Fruit fly (Drosophila melanogaster) whole organism, embryonic: ENCODE data around the gene Tnpo-SR.

ENCODE experiments used
- Adf1 ChIP-seq: fragments of 200-800 bp; sonication (Bioruptor generic); IDR thresholded peaks from 2 replicates; pipeline ENCODE4 v1.3.6; 2022; ENCODE audit warnings: missing biosample characterization, missing genetic modification characterization
- Blimp-1 ChIP-seq: fragments of 200-800 bp; sonication (Bioruptor generic); optimal IDR thresholded peaks from 3 replicates; lab custom pipeline; 2018; ENCODE audit warnings: missing biosample characterization, missing genetic modification characterization, mild to moderate bottlenecking, moderate library complexity, missing genetic modification reagents
- CG10366 ChIP-seq: fragments of 200-800 bp; sonication (Bioruptor generic); IDR thresholded peaks from 2 replicates; pipeline ENCODE4 v1.3.6; 2022; ENCODE audit warnings: missing biosample characterization, missing genetic modification characterization
- CG11695 ChIP-seq: fragments of 200-800 bp; sonication (Bioruptor generic); IDR thresholded peaks from 3 replicates; pipeline ENCODE4 v1.3.6; 2022; ENCODE audit warnings: missing biosample characterization, missing genetic modification characterization
- CG13624 ChIP-seq: fragments of 200-800 bp; sonication (Bioruptor generic); optimal IDR thresholded peaks from 2 replicates; lab custom pipeline; 2016; ENCODE audit warnings: missing biosample characterization, missing genetic modification characterization
- CG14441 ChIP-seq: fragments of 200-800 bp; sonication (Bioruptor generic); IDR thresholded peaks from 2 replicates; pipeline ENCODE4 v1.3.6; 2022; ENCODE audit warnings: missing biosample characterization, missing genetic modification characterization
- CG17359 ChIP-seq: fragments of 200-800 bp; sonication (Bioruptor generic); optimal IDR thresholded peaks from 3 replicates; lab custom pipeline; 2018; ENCODE audit warnings: missing biosample characterization, mild to moderate bottlenecking, missing genetic modification characterization, moderate library complexity
- CG31365 ChIP-seq: fragments of 200-800 bp; sonication (Bioruptor generic); optimal IDR thresholded peaks from 2 replicates; lab custom pipeline; 2018; ENCODE audit warnings: missing biosample characterization, mild to moderate bottlenecking, missing genetic modification characterization
- CG32772 ChIP-seq: fragments of 200-800 bp; sonication (Bioruptor generic); IDR thresholded peaks from 2 replicates; pipeline ENCODE4 v1.3.6; 2022; ENCODE audit warnings: missing biosample characterization, missing genetic modification characterization
- CG4730 ChIP-seq: fragments of 200-800 bp; sonication (Bioruptor generic); IDR thresholded peaks from 2 replicates; pipeline ENCODE4 v1.3.6; 2022; ENCODE audit warnings: missing biosample characterization, missing genetic modification characterization
- CG6689 ChIP-seq: fragments of 200-800 bp; sonication (Bioruptor generic); IDR thresholded peaks from 2 replicates; pipeline ENCODE4 v1.3.6; 2022; ENCODE audit warnings: missing biosample characterization, missing genetic modification characterization
- CG8359 ChIP-seq: fragments of 200-800 bp; sonication (Bioruptor generic); optimal IDR thresholded peaks from 2 replicates; lab custom pipeline; 2017; ENCODE audit warnings: missing biosample characterization, mild to moderate bottlenecking, missing genetic modification characterization, borderline replicate concordance
- CoRest ChIP-seq: fragments of 200-800 bp; sonication (Bioruptor generic); optimal IDR thresholded peaks from 3 replicates; lab custom pipeline; 2018; ENCODE audit warnings: missing biosample characterization, mild to moderate bottlenecking, missing genetic modification characterization, moderate library complexity
- D ChIP-seq, 2 experiments: fragments of 200-800 bp in 1 of 2; fragments of >200 bp in 1 of 2; sonication (Bioruptor generic) in 1 of 2; optimal IDR thresholded peaks; 2 replicates in 1 of 2; 3 replicates in 1 of 2; lab custom pipeline; 2017; ENCODE audit warnings: mild to moderate bottlenecking in 1 of 2, missing biosample characterization in 1 of 2, missing genetic modification characterization in 1 of 2, missing genetic modification reagents in 1 of 2
- Fer3 ChIP-seq: fragments of 200-800 bp; sonication (Bioruptor generic); optimal IDR thresholded peaks from 2 replicates; lab custom pipeline; 2018; ENCODE audit warnings: missing biosample characterization, mild to moderate bottlenecking, missing genetic modification characterization, moderate library complexity
- Gsc ChIP-seq: fragments of 200-800 bp; sonication (Bioruptor generic); IDR thresholded peaks from 2 replicates; pipeline ENCODE4 v1.3.6; 2022; ENCODE audit warnings: missing biosample characterization, missing genetic modification characterization
- Lim3 ChIP-seq: fragments of 200-800 bp; sonication (Bioruptor generic); IDR thresholded peaks from 2 replicates; pipeline ENCODE4 v1.3.6; 2022; ENCODE audit warnings: missing biosample characterization, missing genetic modification characterization
- Mrtf ChIP-seq: fragments of 200-800 bp; sonication (Bioruptor generic); IDR thresholded peaks from 3 replicates; pipeline ENCODE4 v1.3.6; 2022; ENCODE audit warnings: missing biosample characterization, missing genetic modification characterization
- NC2β ChIP-seq: fragments of 200-800 bp; sonication (Bioruptor generic); optimal IDR thresholded peaks from 2 replicates; lab custom pipeline; 2016; ENCODE audit warnings: missing biosample characterization, missing genetic modification characterization
- Oli ChIP-seq: fragments of 200-800 bp; sonication (Bioruptor generic); optimal IDR thresholded peaks from 2 replicates; lab custom pipeline; 2018; ENCODE audit warnings: missing biosample characterization, mild to moderate bottlenecking, missing genetic modification characterization, moderate library complexity
- Ptx1 ChIP-seq: fragments of 200-800 bp; sonication (Bioruptor generic); IDR thresholded peaks from 2 replicates; pipeline ENCODE4 v1.3.6; 2022; ENCODE audit warnings: missing biosample characterization, missing genetic modification characterization
- Rx ChIP-seq: fragments of 200-800 bp; sonication (Bioruptor generic); IDR thresholded peaks from 2 replicates; pipeline ENCODE4 v1.3.6; 2022; ENCODE audit warnings: missing biosample characterization, missing genetic modification characterization
- Xbp1 ChIP-seq: fragments of 200-800 bp; sonication (Bioruptor generic); optimal IDR thresholded peaks from 3 replicates; lab custom pipeline; 2016; ENCODE audit warnings: missing biosample characterization, mild to moderate bottlenecking, missing genetic modification characterization
- bsh ChIP-seq, 2 experiments: fragments of 200-800 bp; sonication (Bioruptor generic); optimal IDR thresholded peaks; 2 replicates each; lab custom pipeline; 2017 to 2018; ENCODE audit warnings: mild to moderate bottlenecking in 2 of 2, missing biosample characterization in 2 of 2, missing genetic modification characterization in 2 of 2, moderate library complexity in 1 of 2
- chinmo ChIP-seq: fragments of 200-800 bp; sonication (Bioruptor generic); IDR thresholded peaks from 4 replicates; pipeline ENCODE4 v1.3.6; 2022; ENCODE audit warnings: missing biosample characterization, missing genetic modification characterization; ENCODE audit not compliant: partially characterized antibody
- crol ChIP-seq: fragments of 200-800 bp; sonication (Bioruptor generic); IDR thresholded peaks from 2 replicates; pipeline ENCODE4 v1.3.6; 2022; ENCODE audit warnings: missing biosample characterization, missing genetic modification characterization
- dpn ChIP-seq, 2 experiments: fragments of 200-800 bp; sonication (Bioruptor generic); optimal IDR thresholded peaks; 3 replicates each; lab custom pipeline; 2016; ENCODE audit warnings: missing biosample characterization in 2 of 2, missing genetic modification characterization in 2 of 2
- eyg ChIP-seq: fragments of 200-800 bp; sonication (Bioruptor generic); optimal IDR thresholded peaks from 3 replicates; lab custom pipeline; 2016; ENCODE audit warnings: missing biosample characterization, missing genetic modification characterization
- gcm ChIP-seq: fragments of 200-800 bp; sonication (Bioruptor generic); optimal IDR thresholded peaks from 2 replicates; lab custom pipeline; 2019; ENCODE audit warnings: missing biosample characterization, mild to moderate bottlenecking, missing genetic modification characterization, moderate library complexity
- gfzf ChIP-seq: fragments of 200-800 bp; sonication (Bioruptor generic); optimal IDR thresholded peaks from 2 replicates; lab custom pipeline; 2016; ENCODE audit warnings: missing biosample characterization, mild to moderate bottlenecking, missing genetic modification characterization, moderate library complexity
- grau ChIP-seq: fragments of 200-800 bp; optimal IDR thresholded peaks from 3 replicates; lab custom pipeline; 2019; ENCODE audit warnings: missing biosample characterization, mild to moderate bottlenecking, missing genetic modification characterization, moderate library complexity
- gro ChIP-seq: fragments of 200-800 bp; sonication (Bioruptor generic); optimal IDR thresholded peaks from 2 replicates; lab custom pipeline; 2016; ENCODE audit warnings: missing biosample characterization, missing genetic modification characterization
- gsb-n ChIP-seq: fragments of 200-800 bp; sonication (Bioruptor generic); optimal IDR thresholded peaks from 3 replicates; lab custom pipeline; 2018; ENCODE audit warnings: missing biosample characterization, mild to moderate bottlenecking, missing genetic modification characterization
- ham ChIP-seq: fragments of 200-800 bp; sonication (Bioruptor generic); IDR thresholded peaks from 2 replicates; pipeline ENCODE4 v1.3.6; 2022; ENCODE audit warnings: missing biosample characterization, missing genetic modification characterization
- hkb ChIP-seq, 2 experiments: fragments of 200-800 bp in 1 of 2; fragments of >200 bp in 1 of 2; sonication (Bioruptor generic) in 1 of 2; IDR thresholded peaks in 1 of 2; optimal IDR thresholded peaks in 1 of 2; 2 replicates each; pipeline versions ENCODE4 v1.3.6 to Lab custom; 2017 to 2022; ENCODE audit warnings: missing biosample characterization in 1 of 2, missing genetic modification characterization in 1 of 2
- lab ChIP-seq: fragments of 200-800 bp; sonication (Bioruptor generic); optimal IDR thresholded peaks from 3 replicates; lab custom pipeline; 2017; ENCODE audit warnings: missing biosample characterization, missing genetic modification characterization, mild to moderate bottlenecking, moderate library complexity, missing genetic modification reagents
- lilli ChIP-seq: fragments of 200-800 bp; sonication (Bioruptor generic); optimal IDR thresholded peaks from 3 replicates; lab custom pipeline; 2016; ENCODE audit warnings: missing biosample characterization, missing genetic modification characterization
- pum ChIP-seq: fragments of 200-800 bp; sonication (Bioruptor generic); optimal IDR thresholded peaks from 2 replicates; lab custom pipeline; 2016; ENCODE audit warnings: missing biosample characterization, missing genetic modification characterization
- ro ChIP-seq: fragments of 200-800 bp; sonication (Bioruptor generic); IDR thresholded peaks from 2 replicates; pipeline ENCODE4 v1.3.6; 2022; ENCODE audit warnings: missing biosample characterization, missing genetic modification characterization
- sd ChIP-seq: fragments of 200-800 bp; sonication (Bioruptor generic); optimal IDR thresholded peaks from 3 replicates; lab custom pipeline; 2018; ENCODE audit warnings: missing biosample characterization, mild to moderate bottlenecking, missing genetic modification characterization, moderate library complexity
- sens ChIP-seq: fragments of 200-800 bp; sonication (Bioruptor generic); peaks from one replicate; lab custom pipeline; 2016; ENCODE audit warnings: missing biosample characterization, missing genetic modification characterization
- sens-2 ChIP-seq: fragments of 200-800 bp; sonication (Bioruptor generic); IDR thresholded peaks from 2 replicates; pipeline ENCODE4 v1.3.6; 2022; ENCODE audit warnings: missing biosample characterization, missing genetic modification characterization
- slbo ChIP-seq: fragments of 200-800 bp; sonication (Bioruptor generic); IDR thresholded peaks from 2 replicates; pipeline ENCODE4 v1.3.6; 2022; ENCODE audit warnings: missing biosample characterization, missing genetic modification characterization
- so ChIP-seq: fragments of 200-800 bp; sonication (Bioruptor generic); IDR thresholded peaks from 3 replicates; pipeline ENCODE4 v1.3.6; 2022; ENCODE audit warnings: missing biosample characterization, missing genetic modification characterization
- stc ChIP-seq: fragments of 200-800 bp; sonication (Bioruptor generic); IDR thresholded peaks from 2 replicates; pipeline ENCODE4 v1.3.6; 2022; ENCODE audit warnings: missing biosample characterization, missing genetic modification characterization
- tll ChIP-seq, 2 experiments: fragments of 200-800 bp in 1 of 2; fragments of >200 bp in 1 of 2; sonication (Bioruptor generic) in 1 of 2; optimal IDR thresholded peaks; 2 replicates each; lab custom pipeline; 2017 to 2019; ENCODE audit warnings: missing biosample characterization in 2 of 2, missing genetic modification characterization in 2 of 2, mild to moderate bottlenecking in 1 of 2, moderate library complexity in 1 of 2

The Tnpo-SR gene

dm6 chr2L:2731370-2732138 lies 28.2 kb upstream of the Tnpo-SR start (continued):
- TF ChIP-seq CG6689 (peak; percentile 67; the same call in 1 of the 2 replicates), gfzf (GFP tag; lab: Kevin White, UChicago) (no peak), pum (peak; percentile 71), crol (peak; percentile 47; the same call in 1 of the 2 replicates), ham (GFP tag; lab: Robert Waterston, UW) (no peak), Gsc (GFP tag; lab: Robert Waterston, UW) (0 out of 2 replicates have a peak, but pooled peaks have one; percentile 24), CG32772 (GFP tag; lab: Robert Waterston, UW) (peak; percentile 64), lilli (GFP tag; lab: Kevin White, UChicago) (peak; percentile 20), sens-2 (peak; percentile 27; the same call in 1 of the 2 replicates), CG11695 (GFP tag; lab: Robert Waterston, UW) (0 out of 3 replicates have a peak, but pooled peaks have one; percentile 41), CG13624 (GFP tag; lab: Kevin White, UChicago) (peak; percentile 18), lab (GFP tag; lab: Kevin White, UChicago) (peak; percentile 40), NC2β (GFP tag; lab: Kevin White, UChicago) (peak; percentile 11), Oli (tag; lab: Kevin White, UChicago) (peak; percentile 45), eyg (GFP tag; lab: Kevin White, UChicago) (peak; percentile 9), Ptx1 (GFP tag; lab: Robert Waterston, UW) (peak; percentile 43), gcm (GFP tag; lab: Kevin White, UChicago) (no peak), CG14441 (peak; percentile 45; the same call in 1 of the 2 replicates), grau (tag; lab: Kevin White, UChicago) (peak; percentile 29), CG10366 (GFP tag; lab: Robert Waterston, UW) (peak; percentile 39; the same call in 1 of the 2 replicates), CG4730 (GFP tag; lab: Robert Waterston, UW) (peak; percentile 62; the same call in 1 of the 2 replicates), Mrtf (GFP tag; lab: Robert Waterston, UW) (0 out of 3 replicates have a peak, but pooled peaks have one; percentile 19), chinmo (GFP tag; lab: Robert Waterston, UW) (0 out of 4 replicates have a peak, but pooled peaks have one; percentile 68), Rx (peak; percentile 62; the same call in 1 of the 2 replicates), Fer3 (peak; percentile 4), bsh (GFP tag; optimal IDR thresholded peaks at IDR 0.05; lab: Kevin White, UChicago) (peak in 1 of 2 experiments; percentile 15), Adf1 (GFP tag; lab: Robert Waterston, UW) (no peak), CG17359 (tag; lab: Kevin White, UChicago) (peak; percentile 48), CG8359 (GFP tag; lab: Kevin White, UChicago) (no peak), sd (tag; lab: Kevin White, UChicago) (peak; percentile 94), so (GFP tag; lab: Robert Waterston, UW) (0 out of 3 replicates have a peak, but pooled peaks have one; percentile 41), Lim3 (GFP tag; lab: Robert Waterston, UW) (no peak), gro (GFP tag; lab: Kevin White, UChicago) (no peak), sens (peak; percentile 79), slbo (GFP tag; lab: Robert Waterston, UW) (peak; percentile 52; the same call in 1 of the 2 replicates), hkb (optimal IDR thresholded peaks at IDR 0.05; lab: Kevin White, UChicago) (no peak), hkb (GFP tag; IDR thresholded peaks at IDR 0.05; lab: Robert Waterston, UW) (0 out of 2 replicates have a peak, but pooled peaks have one; percentile 23), stc (GFP tag; lab: Robert Waterston, UW) (peak; percentile 31; the same call in 1 of the 2 replicates), Blimp-1 (GFP tag; lab: Kevin White, UChicago) (peak; percentile 50), gsb-n (tag; lab: Kevin White, UChicago) (no peak), CG31365 (tag; lab: Kevin White, UChicago) (no peak), Xbp1 (GFP tag; lab: Kevin White, UChicago) (peak; percentile 16), CoRest (tag; lab: Kevin White, UChicago) (peak; percentile 18), ro (GFP tag; lab: Robert Waterston, UW) (no peak), dpn (GFP tag; optimal IDR thresholded peaks at IDR 0.05; lab: Kevin White, UChicago) (peak in 1 of 2 experiments; percentile 8), tll (GFP tag; optimal IDR thresholded peaks at IDR 0.05; lab: Kevin White, UChicago) (no peak), D (optimal IDR thresholded peaks at IDR 0.05; lab: Kevin White, UChicago) (no peak), D (GFP tag; optimal IDR thresholded peaks at IDR 0.05; lab: Kevin White, UChicago) (peak; percentile 15)
